Worm (Caenorhabditis elegans) whole organism, L4 larva: ENCODE results near the gene Y17G7B.18.

ENCODE experiments used
- ceh-28 ChIP-seq: fragments of 150-350 bp; optimal IDR thresholded peaks from 2 replicates; lab custom pipeline; 2014; ENCODE audit warnings: missing biosample characterization, missing genetic modification reagents, missing genetic modification characterization
- ces-1 ChIP-seq: fragments of 150-350 bp; sonication (generic microtip); optimal IDR thresholded peaks from 4 replicates; lab custom pipeline; 2014; ENCODE audit warnings: missing biosample characterization, missing genetic modification reagents, missing genetic modification characterization
- fkh-10 ChIP-seq: fragments of 150-350 bp; optimal IDR thresholded peaks from 2 replicates; lab custom pipeline; 2014; ENCODE audit warnings: missing biosample characterization, missing genetic modification reagents, missing genetic modification characterization
- nhr-11 ChIP-seq: fragments of 150-350 bp; optimal IDR thresholded peaks from 2 replicates; lab custom pipeline; 2014; ENCODE audit warnings: missing biosample characterization, missing genetic modification characterization
- nhr-111 ChIP-seq: fragments of 200-800 bp; sonication (Bioruptor generic); optimal IDR thresholded peaks from 2 replicates; lab custom pipeline; 2018; ENCODE audit warnings: mild to moderate bottlenecking, missing genetic modification characterization, missing compliant biosample characterization
- zag-1 ChIP-seq: fragments of 150-350 bp; optimal IDR thresholded peaks from 2 replicates; lab custom pipeline; 2014; ENCODE audit warnings: missing biosample characterization, missing genetic modification characterization

ce11 chrII:12054150-12054549 lies 53.5 kb downstream of the Y17G7B.18 start:
- TF ChIP-seq ces-1 (GFP tag; lab: Kevin White, UChicago) (no peak), nhr-111 (GFP tag; lab: Kevin White, UChicago) (no peak), fkh-10 (no peak), ceh-28 (tag; lab: Kevin White, UChicago) (no peak), nhr-11 (no peak), zag-1 (tag; lab: Kevin White, UChicago) (no peak)
